Worm (Caenorhabditis elegans) whole organism, L3 larva: ENCODE measurements around the gene clec-170.

Source experiments
- ceh-28 ChIP-seq: fragments of 150-350 bp; optimal IDR thresholded peaks from 2 replicates; lab custom pipeline; 2014; ENCODE audit warnings: missing biosample characterization, missing genetic modification reagents, missing genetic modification characterization
- nhr-11 ChIP-seq: fragments of 150-350 bp; optimal IDR thresholded peaks from 2 replicates; lab custom pipeline; 2014; ENCODE audit warnings: missing biosample characterization, missing genetic modification characterization
- nhr-12 ChIP-seq: fragments of 150-350 bp; optimal IDR thresholded peaks from 2 replicates; lab custom pipeline; 2014; ENCODE audit warnings: missing biosample characterization, missing genetic modification characterization
- nhr-25 ChIP-seq: sonication (generic microtip); optimal IDR thresholded peaks from 2 replicates; lab custom pipeline; 2017; ENCODE audit warnings: missing biosample characterization, missing genetic modification characterization
- nhr-77 ChIP-seq: fragments of 150-350 bp; optimal IDR thresholded peaks from 2 replicates; lab custom pipeline; 2014; ENCODE audit warnings: missing biosample characterization, missing genetic modification characterization
- unc-62 ChIP-seq: fragments of 150-350 bp; sonication (generic microtip); optimal IDR thresholded peaks from 4 replicates; lab custom pipeline; 2014; ENCODE audit warnings: missing biosample characterization, missing genetic modification reagents, missing genetic modification characterization

ce11 chrIV:1266724-1267123, at the start of gene clec-170:
- TF ChIP-seq nhr-25 (tag; lab: Kevin White, UChicago) (no peak), unc-62 (GFP tag; lab: Kevin White, UChicago) (no peak), nhr-12 (tag; lab: Kevin White, UChicago) (no peak), nhr-77 (tag; lab: Kevin White, UChicago) (no peak), nhr-11 (no peak), ceh-28 (tag; lab: Kevin White, UChicago) (no peak)
